Worm (Caenorhabditis elegans): ENCODE results near the gene F07B10.7.
A peak's percentile ranks its signal among the peaks of the same experiment; 100 is the strongest.

F07B10.7 gene

DNA sequence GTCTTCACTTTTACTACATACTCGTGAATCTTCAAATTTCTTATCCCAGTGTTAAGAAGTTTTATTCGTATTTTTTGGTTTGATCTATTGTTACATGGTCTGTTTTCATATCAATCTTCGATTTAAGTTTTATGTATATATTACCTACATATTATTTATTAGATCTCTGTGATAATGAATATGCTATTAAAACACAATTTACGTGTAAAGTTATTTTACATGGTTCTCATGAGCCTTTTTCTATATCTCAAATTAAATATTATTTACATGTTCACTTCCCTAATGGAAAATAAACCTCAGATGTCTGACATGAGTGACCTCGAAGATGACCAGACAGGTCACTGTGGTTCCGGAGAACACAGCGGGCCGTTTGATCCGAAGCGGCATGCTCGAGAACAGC is 16.0 kb downstream of the F07B10.7 start, which contains the start of gene mxl-1:
TSS of gene mxl-1 (plus strand) at position 301 of the 400 bp plus-strand sequence.
- TF ChIP-seq rpc-1 (optimal IDR thresholded peaks at IDR 0.05) (no peak), rpc-1 (tag; optimal IDR thresholded peaks at IDR 0.05) (no peak), madf-10 (tag; optimal IDR thresholded peaks at IDR 0.05) (no peak), Y53F4B.3 (GFP tag; IDR thresholded peaks at IDR 0.05) (no peak), chd-7 (tag; optimal IDR thresholded peaks at IDR 0.05) (no peak), madf-3 (GFP tag; IDR thresholded peaks at IDR 0.05) (no peak), athp-1 (tag; optimal IDR thresholded peaks at IDR 0.05) (no peak), bed-1 (GFP tag; IDR thresholded peaks at IDR 0.05) (no peak), F57C9.4 (tag; optimal IDR thresholded peaks at IDR 0.05) (no peak), B0019.2 (GFP tag; conservative IDR thresholded peaks at IDR 0.05) (no peak), tbx-9 (tag; optimal IDR thresholded peaks at IDR 0.05; ENCODE audit: borderline replicate concordance) (no peak), sdz-38 (tag; optimal IDR thresholded peaks at IDR 0.05) (no peak), snpc-1.1 (tag; optimal IDR thresholded peaks at IDR 0.05; ENCODE audit: insufficient read depth) (no peak), lin-40 (tag; optimal IDR thresholded peaks at IDR 0.05) (no peak), tlf-1 (GFP tag; optimal IDR thresholded peaks at IDR 0.05) (no peak), F55B11.4 (tag; optimal IDR thresholded peaks at IDR 0.05; ENCODE audit: borderline replicate concordance, insufficient read depth) (no peak), ekl-4 (GFP tag; IDR thresholded peaks at IDR 0.05) (no peak), ceh-58 (GFP tag; IDR thresholded peaks at IDR 0.05) (no peak), F49E8.2 (tag; optimal IDR thresholded peaks at IDR 0.05; ENCODE audit: insufficient read depth) (no peak)

ce11 chrV:11241580-11241979 is 18.9 kb downstream of the F07B10.7 start, which contains the start of gene pgap-1:
pgap-1 (plus strand) TSS chrV:11241880.
- no peak for TF ChIP-seq Y56A3A.18 (GFP tag; IDR thresholded peaks at IDR 0.05)
- TF ChIP-seq C17E4.6 (GFP tag; IDR thresholded peaks at IDR 0.05), result no peak
- TF ChIP-seq aptf-3 (GFP tag; IDR thresholded peaks at IDR 0.05), result no peak

- TF ChIP-seq madf-6 (GFP tag; IDR thresholded peaks at IDR 0.05), result peak; percentile 98
- peak; percentile 90 for TF ChIP-seq unc-130 (GFP tag; optimal IDR thresholded peaks at IDR 0.05)
- TF ChIP-seq tbp1 (GFP tag; optimal IDR thresholded peaks at IDR 0.05), result peak; percentile 63
- peak; percentile 99 for TF ChIP-seq efl-1 (GFP tag; optimal IDR thresholded peaks at IDR 0.05)
- peak; percentile 86 for TF ChIP-seq ceh-100 (GFP tag; IDR thresholded peaks at IDR 0.05)
- TF ChIP-seq F39B2.1 (GFP tag; IDR thresholded peaks at IDR 0.05), result peak; percentile 67; the same call in 1 of the 2 replicates
- no peak for TF ChIP-seq ama-1 (optimal IDR thresholded peaks at IDR 0.05)
- no peak for TF ChIP-seq ama-1 (GFP tag; optimal IDR thresholded peaks at IDR 0.05)
- TF ChIP-seq somi-1 (GFP tag; optimal IDR thresholded peaks at IDR 0.05), result no peak
- peak; percentile 45 for TF ChIP-seq snpc-4 (GFP tag; optimal IDR thresholded peaks at IDR 0.05)
- peak; percentile 38 to 79 (median 64) for TF ChIP-seq snpc-4 (tag; optimal IDR thresholded peaks at IDR 0.05)
- no peak for TF ChIP-seq T26A5.8 (tag; optimal IDR thresholded peaks at IDR 0.05)
- no peak for TF ChIP-seq cebp-1 (GFP tag; IDR thresholded peaks at IDR 0.05)
- TF ChIP-seq cebp-1 (tag; optimal IDR thresholded peaks at IDR 0.05), result no peak
- peak; percentile 84 for TF ChIP-seq lin-54 (GFP tag; optimal IDR thresholded peaks at IDR 0.05)
- TF ChIP-seq dox-1 (GFP tag; IDR thresholded peaks at IDR 0.05), result peak; percentile 95
- TF ChIP-seq B0336.3 (GFP tag; IDR thresholded peaks at IDR 0.05), result peak; percentile 92
- TF ChIP-seq snpc-3.4 (tag; optimal IDR thresholded peaks at IDR 0.05), result peak; percentile 76
- TF ChIP-seq fkh-3 (tag; optimal IDR thresholded peaks at IDR 0.05), result no peak
- TF ChIP-seq F49E8.2 (tag; optimal IDR thresholded peaks at IDR 0.05; ENCODE audit: insufficient read depth), result peak; percentile 66
- TF ChIP-seq nhr-179 (tag; optimal IDR thresholded peaks at IDR 0.05), result no peak
- peak; percentile 60; the same call in 1 of the 2 replicates for TF ChIP-seq attf-3 (GFP tag; conservative IDR thresholded peaks at IDR 0.05)
- peak; percentile 77 for TF ChIP-seq Y67H2A.10 (GFP tag; conservative IDR thresholded peaks at IDR 0.05)
- peak; percentile 32 for TF ChIP-seq K12H6.12 (tag; optimal IDR thresholded peaks at IDR 0.05)
- TF ChIP-seq hmg-20 (GFP tag; IDR thresholded peaks at IDR 0.05), result no peak
- TF ChIP-seq akir-1 (GFP tag; optimal IDR thresholded peaks at IDR 0.05), result no peak
- no peak for TF ChIP-seq ceh-79 (tag; optimal IDR thresholded peaks at IDR 0.05)
Measured at ce11 chrV:11239187-11239725, 21.3 kb downstream of the F07B10.7 start, which contains the start of the genes dvc-1 and ima-1. dvc-1 (minus strand) TSS chrV:11239331. ima-1 (plus strand) TSS chrV:11239675.
